Fruit fly (Drosophila melanogaster) whole organism, adult: Measurements from ENCODE around the gene CG42553.

ENCODE experiments used
- CG12768 ChIP-seq: fragments of 200-800 bp; sonication (Bioruptor generic); optimal IDR thresholded peaks from 2 replicates; lab custom pipeline; 2017; ENCODE audit warnings: missing biosample characterization, missing genetic modification characterization, mild to moderate bottlenecking, moderate library complexity, missing genetic modification reagents
- CG14711 ChIP-seq: fragments of 200-800 bp; sonication (Bioruptor generic); optimal IDR thresholded peaks from 2 replicates; lab custom pipeline; 2018; ENCODE audit warnings: missing biosample characterization, mild to moderate bottlenecking, missing genetic modification characterization, moderate library complexity
- CG1620 ChIP-seq: fragments of 200-800 bp; sonication (Bioruptor generic); optimal IDR thresholded peaks from 2 replicates; lab custom pipeline; 2016; ENCODE audit warnings: missing biosample characterization, missing genetic modification characterization
- CG5204 ChIP-seq: fragments of 200-800 bp; sonication (Bioruptor generic); optimal IDR thresholded peaks from 2 replicates; lab custom pipeline; 2016; ENCODE audit warnings: missing biosample characterization, missing genetic modification characterization
- CG7045 ChIP-seq: fragments of 200-800 bp; sonication (Bioruptor generic); optimal IDR thresholded peaks from 2 replicates; lab custom pipeline; 2017; ENCODE audit warnings: missing biosample characterization, mild to moderate bottlenecking, missing genetic modification characterization
- CG7101 ChIP-seq: fragments of 200-800 bp; sonication (Bioruptor generic); optimal IDR thresholded peaks from 2 replicates; lab custom pipeline; 2018; ENCODE audit warnings: missing biosample characterization, mild to moderate bottlenecking, missing genetic modification characterization, moderate library complexity
- Clk ChIP-seq: fragments of 200-800 bp; sonication (Bioruptor generic); optimal IDR thresholded peaks from 2 replicates; lab custom pipeline; 2017; ENCODE audit warnings: missing biosample characterization, missing genetic modification characterization
- Hr96 ChIP-seq: fragments of 200-800 bp; sonication (Bioruptor generic); optimal IDR thresholded peaks from 2 replicates; lab custom pipeline; 2016; ENCODE audit warnings: missing biosample characterization, missing genetic modification characterization
- cnc ChIP-seq, 2 experiments: fragments of >200 bp; optimal IDR thresholded peaks; 2 replicates each; lab custom pipeline; 2017
- kay ChIP-seq: fragments of 200-800 bp; sonication (Bioruptor generic); peaks from one replicate; lab custom pipeline; 2016; ENCODE audit warnings: missing biosample characterization, missing genetic modification characterization, borderline replicate concordance
- tj ChIP-seq: fragments of 200-800 bp; sonication (Bioruptor generic); optimal IDR thresholded peaks from 3 replicates; lab custom pipeline; 2017; ENCODE audit warnings: missing biosample characterization, mild to moderate bottlenecking, missing genetic modification characterization, moderate library complexity
- toe ChIP-seq: fragments of 200-800 bp; sonication (Bioruptor generic); optimal IDR thresholded peaks from 2 replicates; lab custom pipeline; 2016; ENCODE audit warnings: missing biosample characterization, missing genetic modification characterization

DNA sequence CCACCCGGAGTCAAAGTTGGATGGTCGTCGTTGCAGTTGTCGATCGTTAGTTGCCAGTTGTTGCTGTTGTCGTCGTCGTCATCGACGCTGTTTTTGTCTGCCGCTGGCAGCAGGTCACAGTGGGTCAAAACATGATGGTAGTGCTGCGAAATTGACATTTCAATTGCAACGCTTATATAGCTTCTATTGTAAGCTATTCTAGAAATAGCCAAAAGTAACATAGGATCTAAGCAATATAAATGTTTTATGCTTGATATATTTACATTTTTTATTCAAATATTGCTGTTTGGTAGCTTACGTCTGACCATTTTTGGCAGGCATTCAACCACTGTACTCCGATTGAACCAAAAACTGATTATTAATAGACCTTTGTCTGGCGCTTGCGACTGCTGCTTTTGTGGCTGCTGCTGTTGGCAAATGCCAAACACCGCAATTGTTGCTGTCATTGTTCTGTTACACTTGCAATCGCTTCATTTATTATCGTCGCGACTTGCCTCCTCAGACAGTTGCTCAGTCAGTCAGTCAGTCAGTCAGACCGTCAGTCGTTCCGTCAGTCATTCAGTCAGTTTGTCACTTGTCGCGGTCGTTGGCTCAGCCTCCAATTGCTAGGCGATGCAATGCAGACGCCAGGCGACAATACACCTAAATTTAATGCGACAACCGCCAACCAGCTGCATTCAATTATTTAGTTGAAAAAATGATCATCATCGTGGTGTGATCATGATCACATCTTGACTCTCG, 42.5 kb upstream of the CG42553 start:
- TF ChIP-seq tj (GFP tag; lab: Kevin White, UChicago) (no peak), Clk (GFP tag; lab: Kevin White, UChicago) (no peak), kay (GFP tag; lab: Kevin White, UChicago) (no peak), cnc (optimal IDR thresholded peaks at IDR 0.05; lab: Kevin White, UChicago) (no peak), Hr96 (GFP tag; lab: Kevin White, UChicago) (no peak), CG7045 (no peak), toe (GFP tag; lab: Kevin White, UChicago) (no peak), CG1620 (GFP tag; lab: Kevin White, UChicago) (no peak), CG7101 (tag; lab: Kevin White, UChicago) (no peak), CG5204 (GFP tag; lab: Kevin White, UChicago) (no peak), CG12768 (GFP tag; lab: Kevin White, UChicago) (no peak), CG14711 (tag; lab: Kevin White, UChicago) (no peak)
